Fruit fly (Drosophila melanogaster) whole organism, adult: Measurements from ENCODE around the gene CG3184.

ENCODE experiments used
- CG11617 ChIP-seq: fragments of 200-800 bp; sonication (Bioruptor generic); optimal IDR thresholded peaks from 2 replicates; lab custom pipeline; 2017; ENCODE audit warnings: mild to moderate bottlenecking, missing biosample characterization, missing genetic modification reagents, missing genetic modification characterization
- CG12768 ChIP-seq: fragments of 200-800 bp; sonication (Bioruptor generic); optimal IDR thresholded peaks from 2 replicates; lab custom pipeline; 2017; ENCODE audit warnings: missing biosample characterization, missing genetic modification characterization, mild to moderate bottlenecking, moderate library complexity, missing genetic modification reagents
- CG14711 ChIP-seq: fragments of 200-800 bp; sonication (Bioruptor generic); optimal IDR thresholded peaks from 2 replicates; lab custom pipeline; 2018; ENCODE audit warnings: missing biosample characterization, mild to moderate bottlenecking, missing genetic modification characterization, moderate library complexity
- CG1620 ChIP-seq: fragments of 200-800 bp; sonication (Bioruptor generic); optimal IDR thresholded peaks from 2 replicates; lab custom pipeline; 2016; ENCODE audit warnings: missing biosample characterization, missing genetic modification characterization
- CG33017 ChIP-seq: fragments of 200-800 bp; sonication (Bioruptor generic); optimal IDR thresholded peaks from 2 replicates; lab custom pipeline; 2018; ENCODE audit warnings: missing biosample characterization, mild to moderate bottlenecking, missing genetic modification characterization, moderate library complexity
- CG5204 ChIP-seq: fragments of 200-800 bp; sonication (Bioruptor generic); optimal IDR thresholded peaks from 2 replicates; lab custom pipeline; 2016; ENCODE audit warnings: missing biosample characterization, missing genetic modification characterization
- CG7045 ChIP-seq: fragments of 200-800 bp; sonication (Bioruptor generic); optimal IDR thresholded peaks from 2 replicates; lab custom pipeline; 2017; ENCODE audit warnings: missing biosample characterization, mild to moderate bottlenecking, missing genetic modification characterization
- CG7101 ChIP-seq: fragments of 200-800 bp; sonication (Bioruptor generic); optimal IDR thresholded peaks from 2 replicates; lab custom pipeline; 2018; ENCODE audit warnings: missing biosample characterization, mild to moderate bottlenecking, missing genetic modification characterization, moderate library complexity
- Clk ChIP-seq: fragments of 200-800 bp; sonication (Bioruptor generic); optimal IDR thresholded peaks from 2 replicates; lab custom pipeline; 2017; ENCODE audit warnings: missing biosample characterization, missing genetic modification characterization
- Crg-1 ChIP-seq: fragments of 200-800 bp; sonication (Bioruptor generic); optimal IDR thresholded peaks from 2 replicates; lab custom pipeline; 2016; ENCODE audit warnings: missing biosample characterization, missing genetic modification characterization
- Hr96 ChIP-seq: fragments of 200-800 bp; sonication (Bioruptor generic); optimal IDR thresholded peaks from 2 replicates; lab custom pipeline; 2016; ENCODE audit warnings: missing biosample characterization, missing genetic modification characterization
- Mnt ChIP-seq: fragments of 200-800 bp; sonication (Bioruptor generic); optimal IDR thresholded peaks from 2 replicates; lab custom pipeline; 2016; ENCODE audit warnings: missing biosample characterization, mild to moderate bottlenecking, missing genetic modification characterization
- bab1 ChIP-seq: fragments of 200-800 bp; sonication (Bioruptor generic); optimal IDR thresholded peaks from 3 replicates; lab custom pipeline; 2019; ENCODE audit warnings: missing biosample characterization, mild to moderate bottlenecking, missing genetic modification characterization, moderate library complexity
- cic ChIP-seq: fragments of 200-800 bp; sonication (Bioruptor generic); optimal IDR thresholded peaks from 2 replicates; lab custom pipeline; 2017; ENCODE audit warnings: missing biosample characterization, mild to moderate bottlenecking, missing genetic modification characterization, moderate library complexity
- cnc ChIP-seq, 2 experiments: fragments of >200 bp; optimal IDR thresholded peaks; 2 replicates each; lab custom pipeline; 2017
- kay ChIP-seq: fragments of 200-800 bp; sonication (Bioruptor generic); peaks from one replicate; lab custom pipeline; 2016; ENCODE audit warnings: missing biosample characterization, missing genetic modification characterization, borderline replicate concordance
- ovo ChIP-seq: fragments of 200-800 bp; sonication (Bioruptor generic); optimal IDR thresholded peaks from 2 replicates; lab custom pipeline; 2016; ENCODE audit warnings: missing biosample characterization, missing genetic modification characterization
- pad ChIP-seq: fragments of 200-800 bp; sonication (Bioruptor generic); optimal IDR thresholded peaks from 3 replicates; lab custom pipeline; 2017; ENCODE audit warnings: missing biosample characterization, missing genetic modification characterization, mild to moderate bottlenecking, moderate library complexity, missing genetic modification reagents
- tj ChIP-seq: fragments of 200-800 bp; sonication (Bioruptor generic); optimal IDR thresholded peaks from 3 replicates; lab custom pipeline; 2017; ENCODE audit warnings: missing biosample characterization, mild to moderate bottlenecking, missing genetic modification characterization, moderate library complexity
- toe ChIP-seq: fragments of 200-800 bp; sonication (Bioruptor generic); optimal IDR thresholded peaks from 2 replicates; lab custom pipeline; 2016; ENCODE audit warnings: missing biosample characterization, missing genetic modification characterization

Gene CG3184

DNA sequence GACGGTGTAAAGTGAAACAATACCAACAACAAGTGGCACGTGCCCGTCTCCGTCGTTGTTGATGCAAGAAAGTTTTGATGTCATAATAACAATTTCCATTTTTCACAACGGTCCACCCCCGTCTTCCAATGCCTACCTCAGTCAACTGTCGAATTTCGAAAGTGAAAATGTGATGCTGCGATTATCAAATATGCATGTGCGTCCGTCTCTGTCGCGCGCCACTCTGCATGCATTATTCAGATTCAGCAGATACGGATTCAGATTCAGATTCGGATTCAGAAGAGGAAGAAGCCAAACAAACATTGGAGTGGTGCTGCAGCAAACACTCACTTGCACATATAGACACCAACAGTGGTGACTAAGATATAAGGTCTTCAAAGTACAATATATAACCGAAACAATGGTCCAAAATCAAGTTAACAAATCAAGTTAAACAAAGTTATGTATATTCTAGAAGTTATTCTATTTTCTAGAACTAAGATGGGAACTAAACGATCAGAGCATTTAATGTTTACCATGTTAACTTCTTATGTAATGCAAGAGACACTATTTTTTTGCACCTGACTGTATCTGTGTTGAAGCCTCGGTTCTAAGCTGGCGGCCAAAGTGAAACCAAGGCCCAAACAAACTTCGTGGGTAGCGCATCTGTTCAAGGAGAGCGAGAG, 45.8 kb downstream of the CG3184 start:
- no peak for TF ChIP-seq Crg-1 (GFP tag; lab: Kevin White, UChicago)
- no peak for TF ChIP-seq CG1620 (GFP tag; lab: Kevin White, UChicago)
- TF ChIP-seq pad (GFP tag; lab: Kevin White, UChicago) = no peak
- no peak for TF ChIP-seq cic
- no peak for TF ChIP-seq CG11617 (GFP tag; lab: Kevin White, UChicago)
- TF ChIP-seq toe (GFP tag; lab: Kevin White, UChicago) = no peak
- no peak for TF ChIP-seq CG5204 (GFP tag; lab: Kevin White, UChicago)
- TF ChIP-seq ovo = no peak
- no peak for TF ChIP-seq CG7045 (GFP tag; lab: Kevin White, UChicago)
- no peak for TF ChIP-seq kay (GFP tag; lab: Kevin White, UChicago)
- TF ChIP-seq CG7101 (tag; lab: Kevin White, UChicago) = peak; percentile 11
- no peak for TF ChIP-seq cnc (optimal IDR thresholded peaks at IDR 0.05; lab: Kevin White, UChicago)
- no peak for TF ChIP-seq Clk (GFP tag; lab: Kevin White, UChicago)
- peak; percentile 0 for TF ChIP-seq tj (GFP tag; lab: Kevin White, UChicago)
- TF ChIP-seq CG33017 = no peak
- no peak for TF ChIP-seq Mnt
- TF ChIP-seq CG12768 (GFP tag; lab: Kevin White, UChicago) = no peak
- peak; percentile 3 for TF ChIP-seq CG14711 (tag; lab: Kevin White, UChicago)
- no peak for TF ChIP-seq bab1 (GFP tag; lab: Kevin White, UChicago)
- no peak for TF ChIP-seq Hr96 (GFP tag; lab: Kevin White, UChicago)

DNA sequence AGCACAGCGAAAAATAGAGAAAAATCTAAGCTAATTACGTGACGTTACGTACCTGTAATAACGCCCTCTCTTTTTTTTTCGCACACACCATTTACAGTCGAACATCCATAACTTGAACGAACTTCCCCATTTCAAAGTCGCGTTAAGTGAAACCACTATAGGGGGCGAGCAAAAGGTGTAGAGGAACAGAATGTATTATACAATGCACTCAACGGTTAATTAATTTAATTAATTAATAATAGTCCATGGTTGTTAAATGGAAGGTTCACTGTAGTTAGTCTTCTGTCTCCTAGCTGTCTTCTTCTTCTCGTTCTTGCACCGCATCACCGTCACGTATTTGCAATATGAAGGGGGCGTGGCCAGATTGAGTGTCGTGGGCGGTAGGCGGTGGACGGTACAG, 47.0 kb downstream of the CG3184 start:
- no peak for TF ChIP-seq cnc (optimal IDR thresholded peaks at IDR 0.05; lab: Kevin White, UChicago)
- peak; percentile 1 for TF ChIP-seq CG11617 (GFP tag; lab: Kevin White, UChicago)
- no peak for TF ChIP-seq cic
- TF ChIP-seq CG5204 (GFP tag; lab: Kevin White, UChicago) = peak; percentile 4
- TF ChIP-seq kay (GFP tag; lab: Kevin White, UChicago) = no peak
- peak; percentile 72 for TF ChIP-seq CG7101 (tag; lab: Kevin White, UChicago)
- TF ChIP-seq pad (GFP tag; lab: Kevin White, UChicago) = no peak
- no peak for TF ChIP-seq tj (GFP tag; lab: Kevin White, UChicago)
- no peak for TF ChIP-seq ovo
- TF ChIP-seq toe (GFP tag; lab: Kevin White, UChicago) = no peak
- TF ChIP-seq Hr96 (GFP tag; lab: Kevin White, UChicago) = peak; percentile 47
- no peak for TF ChIP-seq Mnt
- TF ChIP-seq CG1620 (GFP tag; lab: Kevin White, UChicago) = peak; percentile 22
- peak; percentile 88 for TF ChIP-seq bab1 (GFP tag; lab: Kevin White, UChicago)
- peak; percentile 57 for TF ChIP-seq CG14711 (tag; lab: Kevin White, UChicago)
- TF ChIP-seq Crg-1 (GFP tag; lab: Kevin White, UChicago) = no peak
- no peak for TF ChIP-seq CG12768 (GFP tag; lab: Kevin White, UChicago)
- no peak for TF ChIP-seq CG33017
- TF ChIP-seq CG7045 (GFP tag; lab: Kevin White, UChicago) = no peak
- TF ChIP-seq Clk (GFP tag; lab: Kevin White, UChicago) = no peak

DNA sequence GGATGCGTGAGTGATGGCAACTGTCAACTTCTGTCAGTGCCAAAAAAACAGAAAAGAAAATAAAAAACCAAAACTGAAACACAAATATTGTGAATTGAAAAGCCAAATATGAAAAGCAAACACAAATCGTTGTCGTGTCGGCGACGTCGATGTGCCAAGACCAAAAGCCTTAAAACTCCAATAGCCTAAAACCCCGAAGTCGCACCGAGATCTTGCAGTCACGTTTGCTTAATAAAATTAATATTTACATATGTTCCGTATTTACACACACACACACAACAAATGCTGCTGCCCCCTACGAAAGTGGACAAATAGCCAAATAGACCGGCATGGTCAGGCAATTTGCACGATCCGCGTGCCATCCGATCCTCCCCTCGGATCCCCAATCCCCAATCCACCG, 50.5 kb downstream of the CG3184 start:
- TF ChIP-seq kay (GFP tag; lab: Kevin White, UChicago) (no peak), Crg-1 (GFP tag; lab: Kevin White, UChicago) (no peak), cnc (optimal IDR thresholded peaks at IDR 0.05; lab: Kevin White, UChicago) (no peak), tj (GFP tag; lab: Kevin White, UChicago) (no peak), ovo (no peak), Clk (GFP tag; lab: Kevin White, UChicago) (no peak), Hr96 (GFP tag; lab: Kevin White, UChicago) (no peak), CG7101 (tag; lab: Kevin White, UChicago) (no peak), Mnt (no peak), CG5204 (GFP tag; lab: Kevin White, UChicago) (no peak), CG11617 (GFP tag; lab: Kevin White, UChicago) (no peak), CG12768 (GFP tag; lab: Kevin White, UChicago) (no peak), cic (no peak), toe (GFP tag; lab: Kevin White, UChicago) (no peak), bab1 (GFP tag; lab: Kevin White, UChicago) (no peak), CG7045 (GFP tag; lab: Kevin White, UChicago) (no peak), pad (GFP tag; lab: Kevin White, UChicago) (no peak), CG1620 (GFP tag; lab: Kevin White, UChicago) (no peak)
